Fruit fly (Drosophila melanogaster) whole organism: ENCODE data around the gene arx.
A peak's percentile ranks its signal among the peaks of the same experiment; 100 is the strongest.

Experiments used
- CG8478 ChIP-seq: fragments of >200 bp; optimal IDR thresholded peaks from 2 replicates; lab custom pipeline; 2018; ENCODE audit warnings: inconsistent platforms
- Dll ChIP-seq: fragments of >200 bp; optimal IDR thresholded peaks from 2 replicates; lab custom pipeline; 2017
- EcR ChIP-seq, 2 experiments: fragments of >200 bp; optimal IDR thresholded peaks; 2 replicates each; lab custom pipeline; 2017; ENCODE audit warnings: missing biosample characterization in 2 of 2, missing genetic modification characterization in 2 of 2, missing genetic modification reagents in 2 of 2
- pan ChIP-seq: fragments of >200 bp; optimal IDR thresholded peaks from 2 replicates; lab custom pipeline; 2017
- psq ChIP-seq: fragments of >200 bp; optimal IDR thresholded peaks from 2 replicates; lab custom pipeline; 2017
- usp ChIP-seq: fragments of >200 bp; optimal IDR thresholded peaks from 2 replicates; lab custom pipeline; 2017; ENCODE audit warnings: missing biosample characterization, missing genetic modification characterization, mixed read lengths

arx gene

dm6 chr3L:18872440-18872839 lies 28.9 kb downstream of the arx start, which contains the start of the genes Rad9 and Uggt:
Rad9 (minus strand) TSS chr3L:18872553.
Uggt (plus strand) TSS chr3L:18872747.
- TF ChIP-seq Dll = no peak
- TF ChIP-seq pan (lab: Kevin White, UChicago) = no peak
- TF ChIP-seq usp (GFP tag; lab: Kevin White, UChicago) = no peak
- TF ChIP-seq CG8478 = no peak
- no peak for TF ChIP-seq psq
- no peak for TF ChIP-seq EcR (GFP tag; optimal IDR thresholded peaks at IDR 0.05; lab: Kevin White, UChicago)

- TF ChIP-seq CG8478 (no peak), psq (no peak), EcR (GFP tag; optimal IDR thresholded peaks at IDR 0.05; lab: Kevin White, UChicago) (no peak), Dll (no peak), usp (GFP tag; lab: Kevin White, UChicago) (no peak), pan (lab: Kevin White, UChicago) (no peak)
These were observed 31.3 kb downstream of the arx start, which contains the start of gene Blos3 for dm6 chr3L:18870027-18870426. Blos3 (plus strand) TSS chr3L:18870224.

dm6 chr3L:18869035-18869826 lies 32.1 kb downstream of the arx start, which contains the start of gene Grx1:
Grx1 (plus strand) TSS chr3L:18869230.
- TF ChIP-seq EcR (GFP tag; optimal IDR thresholded peaks at IDR 0.05; lab: Kevin White, UChicago) (no peak), Dll (no peak), psq (no peak), usp (GFP tag; lab: Kevin White, UChicago) (no peak), CG8478 (no peak), pan (lab: Kevin White, UChicago) (no peak)

- TF ChIP-seq psq (no peak), EcR (GFP tag; optimal IDR thresholded peaks at IDR 0.05; lab: Kevin White, UChicago) (no peak), Dll (no peak), CG8478 (no peak), pan (lab: Kevin White, UChicago) (no peak)
These were observed 33.8 kb downstream of the arx start, which contains the start of gene Dysb for dm6 chr3L:18867521-18867920. Dysb (plus strand) TSS chr3L:18867771.

- peak; percentile 20 for TF ChIP-seq CG8478
- TF ChIP-seq Dll = no peak
- no peak for TF ChIP-seq EcR (GFP tag; optimal IDR thresholded peaks at IDR 0.05; lab: Kevin White, UChicago)
- no peak for TF ChIP-seq psq
These were observed 35.6 kb downstream of the arx start, which contains the start of gene CG14074 for dm6 chr3L:18865447-18866367. CG14074 (plus strand) TSS chr3L:18866225.

dm6 chr3L:18863327-18863726 lies 38.0 kb downstream of the arx start, which contains the start of gene CG6865:
CG6865 (plus strand) TSS chr3L:18863647.
- no peak for TF ChIP-seq pan (lab: Kevin White, UChicago)
- TF ChIP-seq CG8478 = no peak
- no peak for TF ChIP-seq EcR (GFP tag; optimal IDR thresholded peaks at IDR 0.05; lab: Kevin White, UChicago)
- no peak for TF ChIP-seq psq
- TF ChIP-seq Dll = no peak
- no peak for TF ChIP-seq usp (GFP tag; lab: Kevin White, UChicago)

dm6 chr3L:18861893-18862292 lies 39.5 kb downstream of the arx start:
- TF ChIP-seq psq (no peak), pan (lab: Kevin White, UChicago) (no peak), EcR (GFP tag; optimal IDR thresholded peaks at IDR 0.05; lab: Kevin White, UChicago) (no peak), usp (GFP tag; lab: Kevin White, UChicago) (no peak), CG8478 (no peak), Dll (no peak)

dm6 chr3L:18860467-18860866 lies 40.9 kb downstream of the arx start:
- TF ChIP-seq pan (lab: Kevin White, UChicago) (no peak), usp (GFP tag; lab: Kevin White, UChicago) (no peak), EcR (GFP tag; optimal IDR thresholded peaks at IDR 0.05; lab: Kevin White, UChicago) (no peak), CG8478 (no peak), Dll (no peak), psq (no peak)

- no peak for TF ChIP-seq usp (GFP tag; lab: Kevin White, UChicago)
- no peak for TF ChIP-seq CG8478
- no peak for TF ChIP-seq Dll
These were observed 46.9 kb downstream of the arx start for dm6 chr3L:18854412-18854811.

- TF ChIP-seq Dll (no peak), psq (no peak), CG8478 (no peak), pan (lab: Kevin White, UChicago) (no peak), usp (GFP tag; lab: Kevin White, UChicago) (no peak)
These were observed 47.9 kb downstream of the arx start for dm6 chr3L:18853439-18853838.

- TF ChIP-seq psq = no peak
- no peak for TF ChIP-seq pan (lab: Kevin White, UChicago)
- no peak for TF ChIP-seq CG8478
- TF ChIP-seq EcR (GFP tag; optimal IDR thresholded peaks at IDR 0.05; lab: Kevin White, UChicago) = no peak
- no peak for TF ChIP-seq Dll
- TF ChIP-seq usp (GFP tag; lab: Kevin White, UChicago) = no peak
These were observed 49.1 kb downstream of the arx start for dm6 chr3L:18852223-18852622.
